Worm (Caenorhabditis elegans): ENCODE results near the gene T13C5.10.

ce11 chrX:6155436-6155835 is 32.5 kb upstream of the T13C5.10 start:
- TF ChIP-seq eor-1 (tag; optimal IDR thresholded peaks at IDR 0.05) (no peak), egl-27 (tag; optimal IDR thresholded peaks at IDR 0.05) (no peak), nhr-77 (tag; optimal IDR thresholded peaks at IDR 0.05) (no peak), ZK546.5 (tag; optimal IDR thresholded peaks at IDR 0.05) (no peak)
